Fruit fly (Drosophila melanogaster): Measurements from ENCODE around the gene alph.

alph gene

dm6 chr3R:29617197-29617596, 25.6 kb downstream of the alph start (continued):
- TF ChIP-seq lola (GFP tag; optimal IDR thresholded peaks at IDR 0.05) (no peak), gt (GFP tag; IDR thresholded peaks at IDR 0.05) (no peak), Meics (GFP tag; optimal IDR thresholded peaks at IDR 0.05) (peak; percentile 28), kay (GFP tag; optimal IDR thresholded peaks at IDR 0.05) (no peak), ems (GFP tag; optimal IDR thresholded peaks at IDR 0.05) (no peak), CG4282 (GFP tag; optimal IDR thresholded peaks at IDR 0.05) (no peak), ftz-f1 (GFP tag; optimal IDR thresholded peaks at IDR 0.05) (no peak), CG6254 (GFP tag; optimal IDR thresholded peaks at IDR 0.05) (no peak), CG15011 (GFP tag; optimal IDR thresholded peaks at IDR 0.05) (no peak), zf30C (GFP tag; optimal IDR thresholded peaks at IDR 0.05) (no peak), CG10366 (GFP tag; IDR thresholded peaks at IDR 0.05) (no peak), CG10543 (GFP tag; optimal IDR thresholded peaks at IDR 0.05) (no peak), dimm (GFP tag; IDR thresholded peaks at IDR 0.05) (no peak), gem (tag; optimal IDR thresholded peaks at IDR 0.05) (peak; percentile 39), CG11504 (tag; optimal IDR thresholded peaks at IDR 0.05) (peak; percentile 42), btn (GFP tag; optimal IDR thresholded peaks at IDR 0.05) (no peak), pzg (GFP tag; optimal IDR thresholded peaks at IDR 0.05) (no peak), tap (tag; optimal IDR thresholded peaks at IDR 0.05) (peak; percentile 20), ab (GFP tag; optimal IDR thresholded peaks at IDR 0.05) (no peak), gro (GFP tag; optimal IDR thresholded peaks at IDR 0.05) (no peak), CG13296 (GFP tag; optimal IDR thresholded peaks at IDR 0.05) (peak; percentile 25), sisA (GFP tag; IDR thresholded peaks at IDR 0.05) (peak; percentile 11; the same call in 1 of the 2 replicates), Dip3 (GFP tag; optimal IDR thresholded peaks at IDR 0.05) (no peak), Dad (GFP tag; optimal IDR thresholded peaks at IDR 0.05) (no peak), CG4820 (GFP tag; optimal IDR thresholded peaks at IDR 0.05) (no peak), lab (GFP tag; optimal IDR thresholded peaks at IDR 0.05) (peak; percentile 50), ranshi (GFP tag; IDR thresholded peaks at IDR 0.05) (peak; percentile 46; the same call in 1 of the 2 replicates), fd102C (GFP tag; optimal IDR thresholded peaks at IDR 0.05) (no peak), pan (optimal IDR thresholded peaks at IDR 0.05) (no peak), pan (GFP tag; optimal IDR thresholded peaks at IDR 0.05 in 1 of 2, IDR thresholded peaks at IDR 0.05 in 1 of 2) (no peak), Aef1 (GFP tag; IDR thresholded peaks at IDR 0.05) (no peak), Antp (GFP tag; optimal IDR thresholded peaks at IDR 0.05) (no peak), ERR (GFP tag; optimal IDR thresholded peaks at IDR 0.05) (no peak), bab2 (GFP tag; optimal IDR thresholded peaks at IDR 0.05) (no peak), ATbp (GFP tag; optimal IDR thresholded peaks at IDR 0.05) (no peak), insv (GFP tag; optimal IDR thresholded peaks at IDR 0.05) (no peak), CG34422 (GFP tag; IDR thresholded peaks at IDR 0.05) (no peak), CG17328 (GFP tag; IDR thresholded peaks at IDR 0.05) (no peak), CG4424 (GFP tag; optimal IDR thresholded peaks at IDR 0.05) (no peak), kni (GFP tag; optimal IDR thresholded peaks at IDR 0.05) (no peak), CG10959 (GFP tag; IDR thresholded peaks at IDR 0.05) (no peak), tgo (GFP tag; IDR thresholded peaks at IDR 0.05) (no peak; the same call in 2 of the 3 replicates), repo (GFP tag; optimal IDR thresholded peaks at IDR 0.05) (no peak), CG43689 (GFP tag; IDR thresholded peaks at IDR 0.05) (no peak), E2f2 (GFP tag; IDR thresholded peaks at IDR 0.05) (no peak), CG31224 (GFP tag; IDR thresholded peaks at IDR 0.05) (no peak), CG10654 (GFP tag; optimal IDR thresholded peaks at IDR 0.05) (no peak), Rx (GFP tag; IDR thresholded peaks at IDR 0.05) (no peak), CG10209 (GFP tag; optimal IDR thresholded peaks at IDR 0.05) (no peak), CG10267 (tag; optimal IDR thresholded peaks at IDR 0.05) (peak; percentile 2), chif (GFP tag; optimal IDR thresholded peaks at IDR 0.05) (no peak), CG10431 (GFP tag; optimal IDR thresholded peaks at IDR 0.05) (no peak)

Measured in whole organism, embryonic.